Fruit fly (Drosophila melanogaster) whole organism, pupa: Measurements from ENCODE around the gene CG12637.
"Not testable (repeated sequence)": the region's sequence is repeated elsewhere in the genome, so short reads cannot be mapped to it uniquely, and the experiment has no call there.

ENCODE experiments used
- CG12605 ChIP-seq: fragments of 200-800 bp; sonication (Bioruptor generic); IDR thresholded peaks from 2 replicates; pipeline ENCODE4 v1.3.6; 2022; ENCODE audit warnings: missing biosample characterization, missing genetic modification characterization
- CG14655 ChIP-seq: fragments of 200-800 bp; sonication (Bioruptor generic); optimal IDR thresholded peaks from 3 replicates; lab custom pipeline; 2017; ENCODE audit warnings: mild to moderate bottlenecking, missing biosample characterization, missing genetic modification reagents, missing genetic modification characterization
- CG17806 ChIP-seq: fragments of 200-800 bp; sonication (Bioruptor generic); optimal IDR thresholded peaks from 2 replicates; lab custom pipeline; 2018; ENCODE audit warnings: missing biosample characterization, mild to moderate bottlenecking, missing genetic modification characterization, moderate library complexity
- CG32121 ChIP-seq: fragments of 200-800 bp; sonication (Bioruptor generic); IDR thresholded peaks from 2 replicates; pipeline ENCODE4 v1.3.6; 2022; ENCODE audit warnings: missing biosample characterization, missing genetic modification characterization
- CG34367 ChIP-seq: fragments of 200-800 bp; sonication (Bioruptor generic); optimal IDR thresholded peaks from 2 replicates; lab custom pipeline; 2018; ENCODE audit warnings: missing biosample characterization, mild to moderate bottlenecking, missing genetic modification characterization
- CG8301 ChIP-seq: fragments of 200-800 bp; sonication (Bioruptor generic); optimal IDR thresholded peaks from 2 replicates; lab custom pipeline; 2018; ENCODE audit warnings: missing biosample characterization, mild to moderate bottlenecking, missing genetic modification characterization
- CG9948 ChIP-seq: fragments of 200-800 bp; sonication (Bioruptor generic); optimal IDR thresholded peaks from 2 replicates; lab custom pipeline; 2018; ENCODE audit warnings: missing biosample characterization, mild to moderate bottlenecking, missing genetic modification characterization, moderate library complexity
- EcR ChIP-seq: fragments of 200-800 bp; sonication (Bioruptor generic); optimal IDR thresholded peaks from 3 replicates; lab custom pipeline; 2019; ENCODE audit warnings: missing biosample characterization, missing genetic modification characterization, mild to moderate bottlenecking, moderate library complexity, missing genetic modification reagents
- Pif1A ChIP-seq: fragments of 200-800 bp; sonication (Bioruptor generic); optimal IDR thresholded peaks from 3 replicates; lab custom pipeline; 2016; ENCODE audit warnings: missing biosample characterization, missing genetic modification characterization
- Snoo ChIP-seq: fragments of 200-800 bp; sonication (Bioruptor generic); optimal IDR thresholded peaks from 3 replicates; lab custom pipeline; 2017; ENCODE audit warnings: missing biosample characterization, mild to moderate bottlenecking, missing genetic modification characterization, inconsistent platforms
- rn ChIP-seq: fragments of 200-800 bp; sonication (Bioruptor generic); IDR thresholded peaks from 2 replicates; pipeline ENCODE4 v1.3.6; 2022; ENCODE audit warnings: missing biosample characterization, missing genetic modification characterization

DNA sequence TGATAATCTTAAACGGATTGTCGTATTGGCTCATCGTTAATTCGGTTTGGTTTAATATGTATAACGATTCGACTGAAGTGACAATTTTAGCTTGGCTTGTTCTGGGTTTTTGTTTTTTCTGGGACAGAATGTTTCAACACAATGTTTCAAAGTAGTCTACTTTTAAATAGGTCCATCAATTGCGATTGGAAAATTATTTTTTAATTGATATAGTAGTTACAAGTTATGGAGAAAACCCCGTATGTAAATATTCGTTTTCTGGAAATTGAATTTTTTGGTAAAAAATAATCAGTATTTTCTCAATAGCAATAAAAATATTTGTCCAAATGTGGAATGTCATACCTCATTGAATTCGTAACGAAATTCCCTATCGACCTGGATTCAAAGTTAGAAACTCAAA is 50.1 kb downstream of the CG12637 start, which contains the start of gene Rab9Db:
- TF ChIP-seq Pif1A (GFP tag; lab: Kevin White, UChicago); CG14655 (GFP tag; lab: Kevin White, UChicago); CG32121 (GFP tag; lab: Robert Waterston, UW); CG17806 (tag; lab: Kevin White, UChicago); Snoo (tag; lab: Kevin White, UChicago); CG12605 (GFP tag; lab: Robert Waterston, UW); CG9948 (tag; lab: Kevin White, UChicago); EcR (GFP tag; lab: Kevin White, UChicago); CG34367 (tag; lab: Kevin White, UChicago); CG8301 (tag; lab: Kevin White, UChicago); rn (GFP tag; lab: Robert Waterston, UW): not testable (repeated sequence)
